Worm (Caenorhabditis elegans) whole organism, L2 larva: Measurements from ENCODE around the gene C06A8.8.

Experiments used
- lin-39 ChIP-seq: fragments of 150-350 bp; optimal IDR thresholded peaks from 2 replicates; lab custom pipeline; 2014; ENCODE audit warnings: missing biosample characterization, missing genetic modification reagents, missing genetic modification characterization
- nhr-11 ChIP-seq: fragments of 150-350 bp; optimal IDR thresholded peaks from 2 replicates; lab custom pipeline; 2014; ENCODE audit warnings: missing biosample characterization, missing genetic modification characterization
- nhr-23 ChIP-seq: fragments of 150-350 bp; optimal IDR thresholded peaks from 2 replicates; lab custom pipeline; 2014; ENCODE audit warnings: missing biosample characterization, missing genetic modification reagents, missing genetic modification characterization
- nhr-237 ChIP-seq: fragments of 150-350 bp; optimal IDR thresholded peaks from 2 replicates; lab custom pipeline; 2014; ENCODE audit warnings: missing biosample characterization, missing genetic modification characterization
- snpc-4 ChIP-seq: fragments of 150-350 bp; optimal IDR thresholded peaks from 2 replicates; lab custom pipeline; 2014; ENCODE audit warnings: missing biosample characterization, missing genetic modification characterization
- unc-55 ChIP-seq: fragments of 150-350 bp; sonication (generic microtip); optimal IDR thresholded peaks from 3 replicates; lab custom pipeline; 2014; ENCODE audit warnings: missing biosample characterization, missing genetic modification reagents, missing genetic modification characterization
- ztf-4 ChIP-seq: fragments of 150-350 bp; optimal IDR thresholded peaks from 2 replicates; lab custom pipeline; 2014; ENCODE audit warnings: missing biosample characterization, missing genetic modification characterization

DNA sequence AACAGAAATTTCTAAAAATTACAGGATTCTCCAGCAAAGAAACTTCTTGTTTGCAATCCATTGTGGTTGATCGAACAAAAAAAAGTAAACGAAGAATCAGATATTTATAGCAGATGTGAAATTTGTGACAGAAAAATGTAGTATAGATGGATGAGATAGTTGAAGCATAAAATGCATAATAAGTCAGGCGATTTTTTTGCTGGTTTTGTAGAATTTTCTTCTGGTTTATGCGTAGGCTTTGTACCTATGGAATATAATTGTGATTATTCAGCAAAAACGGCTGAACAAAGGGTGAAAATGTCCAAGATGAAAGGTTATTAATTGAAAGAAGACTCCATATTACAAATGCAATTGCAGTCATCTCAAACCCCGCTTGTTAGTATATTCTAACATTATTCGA, 6.4 kb downstream of the C06A8.8 start, which contains the start of gene srh-39:
- no peak for TF ChIP-seq nhr-237
- no peak for TF ChIP-seq nhr-23
- TF ChIP-seq ztf-4 (tag; lab: Kevin White, UChicago) = no peak
- no peak for TF ChIP-seq nhr-11 (tag; lab: Kevin White, UChicago)
- no peak for TF ChIP-seq snpc-4 (tag; lab: Kevin White, UChicago)
- no peak for TF ChIP-seq lin-39
- TF ChIP-seq unc-55 (GFP tag; lab: Kevin White, UChicago) = no peak
